Fruit fly (Drosophila melanogaster) whole organism, embryonic: ENCODE results near the gene sol.
A peak's percentile ranks its signal among the peaks of the same experiment; 100 is the strongest.

Experiments
- Blimp-1 ChIP-seq: fragments of 200-800 bp; sonication (Bioruptor generic); optimal IDR thresholded peaks from 3 replicates; lab custom pipeline; 2018; ENCODE audit warnings: missing biosample characterization, missing genetic modification characterization, mild to moderate bottlenecking, moderate library complexity, missing genetic modification reagents
- CG10321 ChIP-seq: fragments of 200-800 bp; sonication (Bioruptor generic); IDR thresholded peaks from 2 replicates; pipeline ENCODE4 v1.3.6; 2022; ENCODE audit warnings: missing biosample characterization, missing genetic modification characterization
- CG10979 ChIP-seq: fragments of 200-800 bp; sonication (Bioruptor generic); optimal IDR thresholded peaks from 2 replicates; lab custom pipeline; 2018; ENCODE audit warnings: missing biosample characterization, mild to moderate bottlenecking, missing genetic modification characterization, moderate library complexity
- CG11696 ChIP-seq: fragments of 200-800 bp; sonication (Bioruptor generic); IDR thresholded peaks from 2 replicates; pipeline ENCODE4 v1.3.6; 2022; ENCODE audit warnings: missing biosample characterization, missing genetic modification characterization
- CG12155 ChIP-seq: fragments of 200-800 bp; sonication (Bioruptor generic); optimal IDR thresholded peaks from 3 replicates; lab custom pipeline; 2016; ENCODE audit warnings: missing biosample characterization, missing genetic modification characterization
- CG12236 ChIP-seq: fragments of 200-800 bp; sonication (Bioruptor generic); optimal IDR thresholded peaks from 2 replicates; lab custom pipeline; 2016; ENCODE audit warnings: missing biosample characterization, missing genetic modification characterization
- CG12391 ChIP-seq: fragments of 200-800 bp; sonication (Bioruptor generic); optimal IDR thresholded peaks from 3 replicates; lab custom pipeline; 2018; ENCODE audit warnings: missing biosample characterization, mild to moderate bottlenecking, missing genetic modification characterization, moderate library complexity
- CG14441 ChIP-seq: fragments of 200-800 bp; sonication (Bioruptor generic); IDR thresholded peaks from 2 replicates; pipeline ENCODE4 v1.3.6; 2022; ENCODE audit warnings: missing biosample characterization, missing genetic modification characterization
- CG16863 ChIP-seq: fragments of 200-800 bp; sonication (Bioruptor generic); optimal IDR thresholded peaks from 3 replicates; lab custom pipeline; 2016; ENCODE audit warnings: missing biosample characterization, missing genetic modification characterization
- CG17361 ChIP-seq: fragments of 200-800 bp; sonication (Bioruptor generic); IDR thresholded peaks from 3 replicates; pipeline ENCODE4 v1.3.6; 2022; ENCODE audit warnings: missing biosample characterization, missing genetic modification characterization
- CG17568 ChIP-seq: fragments of 200-800 bp; sonication (Bioruptor generic); optimal IDR thresholded peaks from 2 replicates; lab custom pipeline; 2018; ENCODE audit warnings: missing biosample characterization, mild to moderate bottlenecking, missing genetic modification characterization, moderate library complexity
- CG1792 ChIP-seq: fragments of 200-800 bp; sonication (Bioruptor generic); optimal IDR thresholded peaks from 2 replicates; lab custom pipeline; 2016; ENCODE audit warnings: missing biosample characterization, missing genetic modification characterization
- CG2129 ChIP-seq: fragments of 200-800 bp; sonication (Bioruptor generic); IDR thresholded peaks from 2 replicates; pipeline ENCODE4 v1.3.6; 2022; ENCODE audit warnings: missing biosample characterization, missing genetic modification characterization; ENCODE audit not compliant: partially characterized antibody
- CG31441 ChIP-seq: fragments of 200-800 bp; sonication (Bioruptor generic); IDR thresholded peaks from 2 replicates; pipeline ENCODE4 v1.3.6; 2022; ENCODE audit warnings: missing biosample characterization, missing genetic modification characterization
- CG33557 ChIP-seq: fragments of 200-800 bp; sonication (Bioruptor generic); optimal IDR thresholded peaks from 2 replicates; lab custom pipeline; 2019; ENCODE audit warnings: missing biosample characterization, mild to moderate bottlenecking, missing genetic modification characterization, moderate library complexity
- CG7372 ChIP-seq: fragments of 200-800 bp; sonication (Bioruptor generic); IDR thresholded peaks from 2 replicates; pipeline ENCODE4 v1.3.6; 2022; ENCODE audit warnings: missing biosample characterization, missing genetic modification characterization
- CkIIα-i1 ChIP-seq: fragments of 200-800 bp; sonication (Bioruptor generic); IDR thresholded peaks from 2 replicates; pipeline ENCODE4 v1.3.6; 2022; ENCODE audit warnings: missing biosample characterization, missing genetic modification characterization
- D19A ChIP-seq: fragments of 200-800 bp; optimal IDR thresholded peaks from 3 replicates; lab custom pipeline; 2019; ENCODE audit warnings: missing biosample characterization, mild to moderate bottlenecking, missing genetic modification characterization, moderate library complexity
- Dad ChIP-seq: fragments of 200-800 bp; sonication (Bioruptor generic); optimal IDR thresholded peaks from 3 replicates; lab custom pipeline; 2016; ENCODE audit warnings: missing biosample characterization, missing genetic modification characterization
- Drgx ChIP-seq: fragments of 200-800 bp; sonication (Bioruptor generic); IDR thresholded peaks from 2 replicates; pipeline ENCODE4 v1.3.6; 2022; ENCODE audit warnings: missing biosample characterization, missing genetic modification characterization
- Hr51 ChIP-seq, 2 experiments: fragments of 200-800 bp; sonication (Bioruptor generic); optimal IDR thresholded peaks; 2 replicates in 1 of 2; 3 replicates in 1 of 2; lab custom pipeline; 2016 to 2018; ENCODE audit warnings: missing biosample characterization in 2 of 2, missing genetic modification characterization in 2 of 2, mild to moderate bottlenecking in 1 of 2, moderate library complexity in 1 of 2
- Med ChIP-seq: fragments of 200-800 bp; sonication (Bioruptor generic); peaks from one replicate; lab custom pipeline; 2016; ENCODE audit warnings: missing biosample characterization, missing genetic modification characterization, mild to moderate bottlenecking, inconsistent platforms, moderate library complexity
- Usf ChIP-seq: fragments of 200-800 bp; sonication (Bioruptor generic); optimal IDR thresholded peaks from 2 replicates; lab custom pipeline; 2017; ENCODE audit warnings: missing genotype, missing biosample characterization, missing genetic modification characterization
- Xbp1 ChIP-seq: fragments of 200-800 bp; sonication (Bioruptor generic); optimal IDR thresholded peaks from 3 replicates; lab custom pipeline; 2016; ENCODE audit warnings: missing biosample characterization, mild to moderate bottlenecking, missing genetic modification characterization
- bab2 ChIP-seq: fragments of 200-800 bp; sonication (Bioruptor generic); optimal IDR thresholded peaks from 2 replicates; lab custom pipeline; 2016; ENCODE audit warnings: missing biosample characterization, missing genetic modification characterization
- bbx ChIP-seq: fragments of 200-800 bp; sonication (Bioruptor generic); IDR thresholded peaks from 2 replicates; pipeline ENCODE4 v1.3.6; 2022; ENCODE audit warnings: missing biosample characterization, missing genetic modification characterization; ENCODE audit not compliant: partially characterized antibody
- cas ChIP-seq: fragments of 200-800 bp; sonication (Bioruptor generic); IDR thresholded peaks from 2 replicates; pipeline ENCODE4 v1.3.6; 2022; ENCODE audit warnings: missing biosample characterization, missing genetic modification characterization
- cwo ChIP-seq: fragments of 200-800 bp; sonication (Bioruptor generic); optimal IDR thresholded peaks from 3 replicates; lab custom pipeline; 2017; ENCODE audit warnings: missing biosample characterization, missing genetic modification characterization, mild to moderate bottlenecking, moderate library complexity, missing genetic modification reagents
- dan ChIP-seq: fragments of 200-800 bp; sonication (Bioruptor generic); IDR thresholded peaks from 2 replicates; pipeline ENCODE4 v1.3.6; 2022; ENCODE audit warnings: missing biosample characterization, missing genetic modification characterization
- dati ChIP-seq: fragments of 200-800 bp; sonication (Bioruptor generic); IDR thresholded peaks from 2 replicates; pipeline ENCODE4 v1.3.6; 2022; ENCODE audit warnings: missing biosample characterization, missing genetic modification characterization
- dimm ChIP-seq: fragments of 200-800 bp; sonication (Bioruptor generic); IDR thresholded peaks from 2 replicates; pipeline ENCODE4 v1.3.6; 2022; ENCODE audit warnings: missing biosample characterization, missing genetic modification characterization
- dysf ChIP-seq: fragments of 200-800 bp; sonication (Bioruptor generic); IDR thresholded peaks from 3 replicates; pipeline ENCODE4 v1.3.6; 2022; ENCODE audit warnings: missing biosample characterization, missing genetic modification characterization
- en ChIP-seq: fragments of 200-800 bp; sonication (Bioruptor generic); optimal IDR thresholded peaks from 2 replicates; lab custom pipeline; 2016; ENCODE audit warnings: missing biosample characterization, missing genetic modification characterization
- eyg ChIP-seq: fragments of 200-800 bp; sonication (Bioruptor generic); optimal IDR thresholded peaks from 3 replicates; lab custom pipeline; 2016; ENCODE audit warnings: missing biosample characterization, missing genetic modification characterization
- fd96Cb ChIP-seq: fragments of 200-800 bp; sonication (Bioruptor generic); optimal IDR thresholded peaks from 2 replicates; lab custom pipeline; 2018; ENCODE audit warnings: missing biosample characterization, mild to moderate bottlenecking, missing genetic modification characterization, moderate library complexity
- ftz-f1 ChIP-seq: fragments of 200-800 bp; sonication (Bioruptor generic); optimal IDR thresholded peaks from 2 replicates; lab custom pipeline; 2016; ENCODE audit warnings: missing biosample characterization, missing genetic modification characterization
- gro ChIP-seq: fragments of 200-800 bp; sonication (Bioruptor generic); optimal IDR thresholded peaks from 2 replicates; lab custom pipeline; 2016; ENCODE audit warnings: missing biosample characterization, missing genetic modification characterization
- kni ChIP-seq: fragments of 200-800 bp; sonication (Bioruptor generic); optimal IDR thresholded peaks from 3 replicates; lab custom pipeline; 2017; ENCODE audit warnings: mild to moderate bottlenecking, missing biosample characterization, missing genetic modification reagents, missing genetic modification characterization
- otp ChIP-seq: fragments of 200-800 bp; sonication (Bioruptor generic); IDR thresholded peaks from 3 replicates; pipeline ENCODE4, ENCODE4 v1.3.6; 2022; ENCODE audit warnings: missing biosample characterization, missing genetic modification characterization
- peb ChIP-seq: fragments of 200-800 bp; sonication (Bioruptor generic); IDR thresholded peaks from 2 replicates; pipeline ENCODE4 v1.3.6; 2022; ENCODE audit warnings: missing biosample characterization, missing genetic modification characterization
- prd ChIP-seq, 3 experiments: fragments of >200 bp in 2 of 3; fragments of 200-800 bp in 1 of 3; sonication (Bioruptor generic) in 1 of 3; optimal IDR thresholded peaks in 2 of 3; IDR thresholded peaks in 1 of 3; 2 replicates in 2 of 3; 3 replicates in 1 of 3; pipeline versions ENCODE4 v1.3.6 to Lab custom; 2017 to 2022; ENCODE audit warnings: missing biosample characterization in 1 of 3, missing genetic modification characterization in 1 of 3
- salm ChIP-seq: fragments of 200-800 bp; sonication (Bioruptor generic); optimal IDR thresholded peaks from 2 replicates; lab custom pipeline; 2018; ENCODE audit warnings: missing biosample characterization, mild to moderate bottlenecking, missing genetic modification characterization
- schlank ChIP-seq: fragments of 200-800 bp; sonication (Bioruptor generic); optimal IDR thresholded peaks from 2 replicates; lab custom pipeline; 2018; ENCODE audit warnings: missing biosample characterization, mild to moderate bottlenecking, missing genetic modification characterization
- sens ChIP-seq: fragments of 200-800 bp; sonication (Bioruptor generic); peaks from one replicate; lab custom pipeline; 2016; ENCODE audit warnings: missing biosample characterization, missing genetic modification characterization
- slou ChIP-seq: fragments of 200-800 bp; sonication (Bioruptor generic); optimal IDR thresholded peaks from 3 replicates; lab custom pipeline; 2016; ENCODE audit warnings: missing biosample characterization, missing genetic modification characterization
- stc ChIP-seq: fragments of 200-800 bp; sonication (Bioruptor generic); IDR thresholded peaks from 2 replicates; pipeline ENCODE4 v1.3.6; 2022; ENCODE audit warnings: missing biosample characterization, missing genetic modification characterization

sol gene

dm6 chrX:21315852-21316251 is 34.2 kb upstream of the sol start, which contains the start of gene Rpt6 (continued):
- TF ChIP-seq cwo (GFP tag; lab: Kevin White, UChicago) (no peak), Usf (GFP tag; lab: Kevin White, UChicago) (no peak), CG17361 (GFP tag; lab: Robert Waterston, UW) (no peak), CG7372 (no peak), CG14441 (GFP tag; lab: Robert Waterston, UW) (no peak), dysf (GFP tag; lab: Robert Waterston, UW) (no peak), kni (GFP tag; lab: Kevin White, UChicago) (no peak), CG11696 (no peak)
- TF ChIP-seq, all 482 proteins: peak for 81

DNA sequence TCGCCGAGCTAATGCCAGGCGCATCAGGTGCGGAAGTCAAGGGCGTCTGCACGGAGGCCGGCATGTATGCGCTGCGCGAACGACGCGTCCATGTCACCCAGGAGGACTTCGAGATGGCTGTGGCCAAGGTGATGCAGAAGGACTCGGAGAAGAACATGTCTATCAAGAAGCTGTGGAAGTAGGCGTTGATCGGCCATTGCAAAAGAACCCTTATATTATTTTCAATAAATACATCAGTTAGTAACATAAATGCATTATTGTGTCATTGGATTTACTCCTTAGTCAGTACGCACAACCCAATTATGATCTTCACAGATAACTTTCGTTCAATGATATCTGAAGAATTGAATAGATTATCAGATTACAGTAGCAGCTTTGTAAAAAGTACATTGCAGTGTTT is 32.7 kb upstream of the sol start, which contains the start of gene CG1801:
Gene CG1801, minus strand, starts transcription at position 101 of the 400 bp plus-strand sequence.
- TF ChIP-seq Blimp-1 (GFP tag; lab: Kevin White, UChicago) (no peak), bbx (GFP tag; lab: Robert Waterston, UW) (0 out of 2 replicates have a peak, but pooled peaks have one; percentile 23), sens (GFP tag; lab: Kevin White, UChicago) (peak; percentile 9)

dm6 chrX:21319202-21319772 is 30.8 kb upstream of the sol start, which contains the start of the genes SLIRP1 and anox:
Gene SLIRP1 (minus strand): TSS chrX:21319296.
Gene anox (minus strand): TSS chrX:21319296.
- TF ChIP-seq CG12391 (peak; percentile 93), Hr51 (GFP tag; optimal IDR thresholded peaks at IDR 0.05; lab: Kevin White, UChicago) (peak; percentile 39 to 92), kni (GFP tag; lab: Kevin White, UChicago) (peak; percentile 66), D19A (tag; lab: Kevin White, UChicago) (peak; percentile 100), CG10321 (GFP tag; lab: Robert Waterston, UW) (peak; percentile 22; the same call in 1 of the 2 replicates), schlank (tag; lab: Kevin White, UChicago) (peak; percentile 67), CG12155 (GFP tag; lab: Kevin White, UChicago) (peak; percentile 77), Dad (GFP tag; lab: Kevin White, UChicago) (peak; percentile 55), dati (no peak), dimm (peak; percentile 38; the same call in 1 of the 2 replicates), salm (peak; percentile 73), CkIIα-i1 (GFP tag; lab: Robert Waterston, UW) (no peak), CG12236 (GFP tag; lab: Kevin White, UChicago) (peak; percentile 76), stc (GFP tag; lab: Robert Waterston, UW) (peak; percentile 58), CG33557 (GFP tag; lab: Kevin White, UChicago) (peak; percentile 78), CG10979 (tag; lab: Kevin White, UChicago) (peak; percentile 89), bab2 (GFP tag; lab: Kevin White, UChicago) (peak; percentile 68), gro (GFP tag; lab: Kevin White, UChicago) (peak; percentile 82), prd (optimal IDR thresholded peaks at IDR 0.05; lab: Kevin White, UChicago) (no peak), prd (GFP tag; IDR thresholded peaks at IDR 0.05; lab: Robert Waterston, UW) (peak; percentile 80), CG2129 (GFP tag; lab: Robert Waterston, UW) (no peak), fd96Cb (tag; lab: Kevin White, UChicago) (peak; percentile 89), cas (GFP tag; lab: Robert Waterston, UW) (peak; percentile 69), CG1792 (GFP tag; lab: Kevin White, UChicago) (peak; percentile 18), otp (no peak), CG16863 (GFP tag; lab: Kevin White, UChicago) (peak; percentile 78), CG17568 (GFP tag; lab: Kevin White, UChicago) (no peak), dan (GFP tag; lab: Robert Waterston, UW) (no peak), en (GFP tag; lab: Kevin White, UChicago) (peak; percentile 57), Drgx (GFP tag; lab: Robert Waterston, UW) (peak; percentile 66), Xbp1 (peak; percentile 88), peb (peak; percentile 70), ftz-f1 (no peak), CG31441 (GFP tag; lab: Robert Waterston, UW) (peak; percentile 89), eyg (GFP tag; lab: Kevin White, UChicago) (peak; percentile 40), slou (GFP tag; lab: Kevin White, UChicago) (peak; percentile 79), Med (GFP tag; lab: Kevin White, UChicago) (peak; percentile 92)
